Fruit fly (Drosophila melanogaster): ENCODE results near the gene CG5790.

DNA sequence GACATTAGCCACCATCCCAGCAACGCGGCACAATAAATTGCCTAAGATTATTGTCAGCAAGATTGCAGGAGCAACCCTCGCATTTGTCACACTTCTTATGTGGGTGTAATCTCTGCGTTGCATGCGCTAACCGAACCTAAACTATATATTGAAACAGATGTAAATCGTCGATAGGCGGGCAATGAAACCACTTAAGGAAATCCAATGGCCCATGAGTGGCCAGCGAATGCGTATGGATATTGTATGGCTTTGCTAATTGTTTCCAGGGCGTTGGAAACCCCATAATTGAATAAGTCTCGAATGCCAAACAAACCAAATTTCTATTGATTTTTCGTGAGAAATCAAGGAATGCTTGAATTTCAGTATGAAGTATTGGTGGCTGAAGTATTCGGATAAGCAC is 14.0 kb downstream of the CG5790 start:
- no peak for TF ChIP-seq psq (optimal IDR thresholded peaks at IDR 0.05)
- TF ChIP-seq Myc (optimal IDR thresholded peaks at IDR 0.05), result no peak
- TF ChIP-seq h (optimal IDR thresholded peaks at IDR 0.05), result no peak
- no peak for TF ChIP-seq Sin3A (optimal IDR thresholded peaks at IDR 0.05)
